Fruit fly (Drosophila melanogaster): Measurements from ENCODE around the gene CG12814.

CG12814 gene

DNA sequence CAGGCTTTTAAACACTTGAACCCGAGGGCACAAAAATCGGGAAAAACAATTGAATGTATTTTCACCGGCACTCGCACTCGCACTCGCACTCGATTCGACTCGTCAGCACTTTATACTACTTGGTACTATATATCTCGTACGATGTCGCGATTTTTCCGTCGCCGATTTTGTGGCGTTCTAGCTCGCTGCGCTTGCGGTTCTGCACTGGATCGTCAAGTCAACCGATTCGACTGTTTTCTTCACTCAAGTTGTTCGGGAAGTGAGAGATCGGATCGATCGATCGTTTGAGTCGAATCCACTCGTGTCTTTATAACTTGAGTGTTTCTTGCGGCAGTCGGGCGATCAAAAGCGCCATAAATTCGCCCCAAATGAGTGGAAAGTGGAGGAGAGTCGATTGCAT is 23.4 kb upstream of the CG12814 start, which contains the start of gene Timp:
Gene Timp (minus strand): TSS at position 209 of the 400 bp plus-strand sequence.
- TF ChIP-seq ovo (GFP tag; optimal IDR thresholded peaks at IDR 0.05) (no peak), CG14711 (tag; optimal IDR thresholded peaks at IDR 0.05) (no peak), CG1620 (GFP tag; optimal IDR thresholded peaks at IDR 0.05) (no peak), bab1 (GFP tag; optimal IDR thresholded peaks at IDR 0.05) (peak; percentile 30), CG11617 (GFP tag; optimal IDR thresholded peaks at IDR 0.05) (no peak), Hr96 (GFP tag; optimal IDR thresholded peaks at IDR 0.05) (peak; percentile 20), pad (GFP tag; optimal IDR thresholded peaks at IDR 0.05) (no peak), CG12768 (GFP tag; optimal IDR thresholded peaks at IDR 0.05) (peak; percentile 54), cnc (optimal IDR thresholded peaks at IDR 0.05) (no peak), CG33017 (tag; optimal IDR thresholded peaks at IDR 0.05) (no peak), Mnt (GFP tag; optimal IDR thresholded peaks at IDR 0.05) (peak; percentile 21), cic (GFP tag; optimal IDR thresholded peaks at IDR 0.05) (peak; percentile 32), kay (GFP tag; ENCODE audit: borderline replicate concordance) (no peak), CG5204 (GFP tag; optimal IDR thresholded peaks at IDR 0.05) (no peak), CG7045 (GFP tag; optimal IDR thresholded peaks at IDR 0.05) (no peak), Crg-1 (GFP tag; optimal IDR thresholded peaks at IDR 0.05) (no peak), toe (GFP tag; optimal IDR thresholded peaks at IDR 0.05) (no peak), tj (GFP tag; optimal IDR thresholded peaks at IDR 0.05) (peak; percentile 97), CG7101 (tag; optimal IDR thresholded peaks at IDR 0.05) (no peak)

DNA sequence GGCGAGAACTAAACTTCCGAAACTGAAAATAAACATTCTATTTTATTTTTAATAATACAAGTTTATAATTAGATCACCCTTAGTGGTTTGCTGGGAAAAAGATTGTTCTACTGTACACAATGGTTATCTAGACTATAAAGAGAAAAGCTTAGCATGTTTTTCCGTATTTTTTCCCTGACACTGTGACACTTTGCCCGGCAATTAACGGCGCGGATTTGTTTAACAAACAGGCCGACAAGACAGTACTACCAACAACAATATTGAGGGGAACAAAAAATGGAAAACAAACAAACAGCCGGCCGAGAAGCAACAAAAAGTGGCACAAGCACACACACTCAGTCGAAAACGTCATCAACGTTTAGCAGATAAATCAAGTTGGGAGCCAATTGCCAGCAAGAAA is 17.3 kb upstream of the CG12814 start:
- TF ChIP-seq CG11617 (GFP tag; optimal IDR thresholded peaks at IDR 0.05) (no peak), kay (GFP tag; ENCODE audit: borderline replicate concordance) (peak; percentile 69)

DNA sequence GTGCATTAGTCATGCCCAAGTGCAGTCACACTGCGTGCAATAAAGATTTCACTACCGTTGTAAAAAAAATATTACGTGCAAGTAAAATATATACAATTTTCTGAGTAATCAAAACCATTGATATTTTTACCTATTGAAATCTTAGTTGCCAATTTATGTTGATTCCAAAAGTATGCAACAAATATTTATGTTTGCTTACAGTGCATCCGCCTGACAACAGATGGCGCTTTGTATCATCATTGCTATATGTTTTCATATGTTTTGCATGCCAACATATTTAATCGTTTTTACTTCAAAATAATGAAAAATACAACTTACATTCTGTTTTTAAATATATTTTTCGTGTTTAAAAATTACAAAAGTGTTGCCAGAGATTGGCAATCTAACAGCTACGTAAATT is 14.2 kb upstream of the CG12814 start:
- TF ChIP-seq CG12768 (GFP tag; optimal IDR thresholded peaks at IDR 0.05) (no peak), CG33017 (tag; optimal IDR thresholded peaks at IDR 0.05) (no peak), kay (GFP tag; ENCODE audit: borderline replicate concordance) (peak; percentile 38), toe (GFP tag; optimal IDR thresholded peaks at IDR 0.05) (peak; percentile 10), bab1 (GFP tag; optimal IDR thresholded peaks at IDR 0.05) (peak; percentile 69), CG5204 (GFP tag; optimal IDR thresholded peaks at IDR 0.05) (no peak), CG1620 (GFP tag; optimal IDR thresholded peaks at IDR 0.05) (no peak), CG11617 (GFP tag; optimal IDR thresholded peaks at IDR 0.05) (no peak), cnc (optimal IDR thresholded peaks at IDR 0.05) (no peak), Crg-1 (GFP tag; optimal IDR thresholded peaks at IDR 0.05) (no peak), CG7045 (GFP tag; optimal IDR thresholded peaks at IDR 0.05) (no peak), ovo (GFP tag; optimal IDR thresholded peaks at IDR 0.05) (no peak)

DNA sequence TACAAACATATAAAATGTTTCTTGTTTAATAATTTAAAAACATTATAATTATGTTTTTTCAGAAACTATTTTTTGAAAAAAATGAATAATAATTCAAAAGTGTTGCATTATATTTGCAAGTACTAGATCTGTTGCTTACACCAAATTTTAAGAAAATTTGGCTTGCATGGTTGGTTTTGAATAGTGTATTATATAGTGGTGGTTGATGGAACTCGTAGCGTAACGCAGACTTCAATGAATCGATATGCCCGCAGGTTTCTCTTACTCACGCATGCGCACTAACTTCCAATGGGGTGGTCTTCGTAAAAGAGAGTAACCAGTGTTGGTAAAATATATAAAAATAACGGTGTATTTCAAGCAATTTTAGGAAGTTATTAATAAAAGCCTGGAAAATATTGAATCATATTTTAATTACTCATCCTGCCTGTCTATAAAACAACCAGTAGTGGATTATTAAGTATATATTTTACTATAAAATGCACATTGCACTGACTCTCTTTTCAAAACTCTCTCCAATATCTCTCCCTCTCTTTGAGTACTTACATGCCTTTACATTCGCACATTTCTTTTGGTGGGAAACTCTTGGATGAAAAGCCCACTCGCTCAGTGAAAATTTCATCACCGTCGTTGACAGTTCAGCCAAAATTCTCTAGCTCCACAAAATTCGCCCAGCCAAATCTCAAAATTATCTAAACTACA is 830 bp upstream of the CG12814 start, which contains the start of gene Syn:
Gene Syn (plus strand): TSS at position 606 of the 699 bp plus-strand sequence.
- no peak for TF ChIP-seq Clk (GFP tag; optimal IDR thresholded peaks at IDR 0.05)
- TF ChIP-seq CG33017 (tag; optimal IDR thresholded peaks at IDR 0.05) = peak; percentile 13
- no peak for TF ChIP-seq ovo (GFP tag; optimal IDR thresholded peaks at IDR 0.05)
- peak; percentile 17 for TF ChIP-seq CG7045 (GFP tag; optimal IDR thresholded peaks at IDR 0.05)
- no peak for TF ChIP-seq CG11617 (GFP tag; optimal IDR thresholded peaks at IDR 0.05)
- no peak for TF ChIP-seq Hr96 (GFP tag; optimal IDR thresholded peaks at IDR 0.05)

dm6 chr3R:10185986-10186385 is 3.4 kb downstream of the CG12814 start:
- TF ChIP-seq tj (GFP tag; optimal IDR thresholded peaks at IDR 0.05) (no peak), kay (GFP tag; ENCODE audit: borderline replicate concordance) (no peak), CG5204 (GFP tag; optimal IDR thresholded peaks at IDR 0.05) (no peak), CG12768 (GFP tag; optimal IDR thresholded peaks at IDR 0.05) (no peak), CG7101 (tag; optimal IDR thresholded peaks at IDR 0.05) (no peak), ovo (GFP tag; optimal IDR thresholded peaks at IDR 0.05) (no peak), toe (GFP tag; optimal IDR thresholded peaks at IDR 0.05) (no peak), cic (GFP tag; optimal IDR thresholded peaks at IDR 0.05) (no peak), CG33017 (tag; optimal IDR thresholded peaks at IDR 0.05) (no peak), pad (GFP tag; optimal IDR thresholded peaks at IDR 0.05) (no peak), Hr96 (GFP tag; optimal IDR thresholded peaks at IDR 0.05) (no peak), CG1620 (GFP tag; optimal IDR thresholded peaks at IDR 0.05) (no peak), cnc (optimal IDR thresholded peaks at IDR 0.05) (no peak), CG7045 (GFP tag; optimal IDR thresholded peaks at IDR 0.05) (no peak), CG11617 (GFP tag; optimal IDR thresholded peaks at IDR 0.05) (no peak), CG14711 (tag; optimal IDR thresholded peaks at IDR 0.05) (no peak), bab1 (GFP tag; optimal IDR thresholded peaks at IDR 0.05) (no peak), Crg-1 (GFP tag; optimal IDR thresholded peaks at IDR 0.05) (no peak), Clk (GFP tag; optimal IDR thresholded peaks at IDR 0.05) (no peak)

dm6 chr3R:10176927-10177511 is 12.4 kb downstream of the CG12814 start:
- no peak for TF ChIP-seq bab1 (GFP tag; optimal IDR thresholded peaks at IDR 0.05)
- TF ChIP-seq CG11617 (GFP tag; optimal IDR thresholded peaks at IDR 0.05) = no peak
- no peak for TF ChIP-seq kay (GFP tag; ENCODE audit: borderline replicate concordance)

Measured in whole organism, adult.